Worm (Caenorhabditis elegans) whole organism, young adult: Measurements from ENCODE around the gene T05G5.4.
A peak's percentile ranks its signal among the peaks of the same experiment; 100 is the strongest.

Experiments
- B0336.3 ChIP-seq: fragments of 200-800 bp; sonication (Bioruptor generic); IDR thresholded peaks from 2 replicates; pipeline ENCODE4 v1.3.6; 2022; ENCODE audit warnings: missing genetic modification characterization, missing compliant biosample characterization
- F10E7.11 ChIP-seq: sonication (generic microtip); optimal IDR thresholded peaks from 2 replicates; lab custom pipeline; 2017; ENCODE audit warnings: mild to moderate bottlenecking, missing genetic modification characterization, moderate library complexity, missing compliant biosample characterization
- F22D6.2 ChIP-seq: sonication (generic microtip); optimal IDR thresholded peaks from 2 replicates; lab custom pipeline; 2016; ENCODE audit warnings: mild to moderate bottlenecking, missing genetic modification characterization, missing compliant biosample characterization
- F33H1.4 ChIP-seq: fragments of 200-800 bp; sonication (Bioruptor generic); IDR thresholded peaks from 2 replicates; pipeline ENCODE4 v1.3.6; 2022; ENCODE audit warnings: missing genetic modification reagents, missing genetic modification characterization, missing compliant biosample characterization
- F37B4.10 ChIP-seq: fragments of 200-800 bp; sonication (Bioruptor generic); IDR thresholded peaks from 2 replicates; pipeline ENCODE4 v1.3.6; 2022; ENCODE audit warnings: missing genetic modification characterization, missing compliant biosample characterization
- F39B2.1 ChIP-seq: fragments of 200-800 bp; sonication (Bioruptor generic); IDR thresholded peaks from 2 replicates; pipeline ENCODE4 v1.3.6; 2022; ENCODE audit warnings: missing genetic modification reagents, missing genetic modification characterization, missing compliant biosample characterization
- F49E8.2 ChIP-seq: sonication (generic microtip); optimal IDR thresholded peaks from 3 replicates; lab custom pipeline; 2017; ENCODE audit warnings: missing genetic modification characterization, mild to moderate bottlenecking, missing compliant biosample characterization, antibody characterized with exemption, moderate library complexity; ENCODE audit not compliant: insufficient read depth
- F55B11.4 ChIP-seq: sonication (generic microtip); optimal IDR thresholded peaks from 2 replicates; lab custom pipeline; 2016; ENCODE audit warnings: missing compliant biosample characterization, missing genetic modification characterization, borderline replicate concordance; ENCODE audit not compliant: insufficient read depth
- F57C9.4 ChIP-seq: sonication (generic microtip); optimal IDR thresholded peaks from 2 replicates; lab custom pipeline; 2017; ENCODE audit warnings: mild to moderate bottlenecking, missing genetic modification characterization, missing compliant biosample characterization
- T26A5.8 ChIP-seq: sonication (generic microtip); optimal IDR thresholded peaks from 2 replicates; lab custom pipeline; 2016; ENCODE audit warnings: missing genetic modification characterization, missing compliant biosample characterization
- Y53F4B.3 ChIP-seq: fragments of 200-800 bp; sonication (Bioruptor generic); IDR thresholded peaks from 2 replicates; pipeline ENCODE4 v1.3.6; 2022; ENCODE audit warnings: missing genetic modification reagents, missing genetic modification characterization, missing compliant biosample characterization
- Y56A3A.18 ChIP-seq: fragments of 200-800 bp; sonication (Bioruptor generic); IDR thresholded peaks from 2 replicates; pipeline ENCODE4 v1.3.6; 2022; ENCODE audit warnings: missing genetic modification reagents, missing genetic modification characterization, missing compliant biosample characterization
- Y67H2A.10 ChIP-seq: fragments of 200-800 bp; sonication (Bioruptor generic); conservative IDR thresholded peaks from 2 replicates; pipeline ENCODE4 v1.3.6; 2022; ENCODE audit warnings: missing genetic modification reagents, missing genetic modification characterization, missing compliant biosample characterization
- Y79H2A.3 ChIP-seq: fragments of 200-800 bp; sonication (Bioruptor generic); conservative IDR thresholded peaks from 2 replicates; pipeline ENCODE4 v1.3.6; 2022; ENCODE audit warnings: missing genetic modification reagents, missing genetic modification characterization, missing compliant biosample characterization
- Y95B8A.8 ChIP-seq: fragments of 200-800 bp; sonication (Bioruptor generic); IDR thresholded peaks from 2 replicates; pipeline ENCODE4 v1.3.6; 2022; ENCODE audit warnings: missing genetic modification reagents, missing genetic modification characterization, missing compliant biosample characterization
- ZK185.1 ChIP-seq: sonication (generic microtip); optimal IDR thresholded peaks from 2 replicates; lab custom pipeline; 2016; ENCODE audit warnings: mild to moderate bottlenecking, missing genetic modification characterization, missing compliant biosample characterization; ENCODE audit not compliant: poor library complexity, severe bottlenecking
- atf-7 ChIP-seq: sonication (generic microtip); optimal IDR thresholded peaks from 2 replicates; lab custom pipeline; 2017; ENCODE audit warnings: mild to moderate bottlenecking, missing genetic modification characterization, missing compliant biosample characterization
- attf-6 ChIP-seq: fragments of 200-800 bp; sonication (Bioruptor generic); IDR thresholded peaks from 2 replicates; pipeline ENCODE4 v1.3.6; 2022; ENCODE audit warnings: missing genetic modification reagents, missing genetic modification characterization, missing compliant biosample characterization
- bed-1 ChIP-seq: fragments of 200-800 bp; sonication (Bioruptor generic); IDR thresholded peaks from 2 replicates; pipeline ENCODE4 v1.3.6; 2022; ENCODE audit warnings: missing genetic modification reagents, missing genetic modification characterization, missing compliant biosample characterization
- ccch-3 ChIP-seq: fragments of 200-800 bp; sonication (Bioruptor generic); optimal IDR thresholded peaks from 2 replicates; lab custom pipeline; 2018; ENCODE audit warnings: mild to moderate bottlenecking, missing genetic modification characterization, missing compliant biosample characterization
- cebp-1 ChIP-seq, 2 experiments: fragments of 200-800 bp in 1 of 2; sonication (Bioruptor generic) in 1 of 2; sonication (generic microtip) in 1 of 2; IDR thresholded peaks in 1 of 2; optimal IDR thresholded peaks in 1 of 2; 2 replicates each; pipeline versions ENCODE4 v1.3.6 to Lab custom; 2017 to 2022; ENCODE audit warnings: missing compliant biosample characterization in 2 of 2, missing genetic modification characterization in 2 of 2, mild to moderate bottlenecking in 1 of 2, missing genetic modification reagents in 1 of 2, moderate library complexity in 1 of 2
- cebp-2 ChIP-seq: fragments of 200-800 bp; sonication (Bioruptor generic); IDR thresholded peaks from 2 replicates; pipeline ENCODE4 v1.3.6; 2022; ENCODE audit warnings: missing genetic modification characterization, missing compliant biosample characterization
- ceh-27 ChIP-seq: fragments of 200-800 bp; sonication (Bioruptor generic); optimal IDR thresholded peaks from 2 replicates; lab custom pipeline; 2018; ENCODE audit warnings: mild to moderate bottlenecking, missing genetic modification characterization, moderate library complexity, missing compliant biosample characterization
- ceh-91 ChIP-seq: fragments of 200-800 bp; sonication (Bioruptor generic); IDR thresholded peaks from 2 replicates; pipeline ENCODE4 v1.3.6; 2022; ENCODE audit warnings: missing genetic modification reagents, missing genetic modification characterization, missing compliant biosample characterization
- dpff-1 ChIP-seq: sonication (generic microtip); optimal IDR thresholded peaks from 2 replicates; lab custom pipeline; 2017; ENCODE audit warnings: mild to moderate bottlenecking, missing genetic modification characterization, missing compliant biosample characterization
- egl-44 ChIP-seq: fragments of 200-800 bp; sonication (Bioruptor generic); IDR thresholded peaks from 2 replicates; pipeline ENCODE4 v1.3.6; 2022; ENCODE audit warnings: missing genetic modification reagents, missing genetic modification characterization, missing compliant biosample characterization
- ets-4 ChIP-seq: fragments of 200-800 bp; sonication (Bioruptor generic); optimal IDR thresholded peaks from 2 replicates; lab custom pipeline; 2018; ENCODE audit warnings: mild to moderate bottlenecking, missing genetic modification characterization, missing compliant biosample characterization
- him-1 ChIP-seq: sonication (generic microtip); optimal IDR thresholded peaks from 2 replicates; lab custom pipeline; 2016; ENCODE audit warnings: missing genotype, missing genetic modification reagents, missing genetic modification characterization, missing compliant biosample characterization
- hmg-1.2 ChIP-seq: fragments of 200-800 bp; sonication (Bioruptor generic); IDR thresholded peaks from 2 replicates; pipeline ENCODE4 v1.3.6; 2022; ENCODE audit warnings: missing genetic modification reagents, missing genetic modification characterization, missing compliant biosample characterization
- hsf-1 ChIP-seq: fragments of 200-800 bp; sonication (Bioruptor generic); IDR thresholded peaks from 2 replicates; pipeline ENCODE4 v1.3.6; 2022; ENCODE audit warnings: missing genetic modification reagents, missing genetic modification characterization, missing compliant biosample characterization
- lin-40 ChIP-seq: sonication (generic microtip); optimal IDR thresholded peaks from 2 replicates; lab custom pipeline; 2016; ENCODE audit warnings: missing genetic modification characterization, mild to moderate bottlenecking, missing compliant biosample characterization, missing genotype, missing genetic modification reagents
- lin-54 ChIP-seq: fragments of 200-800 bp; sonication (Bioruptor generic); optimal IDR thresholded peaks from 2 replicates; lab custom pipeline; 2018; ENCODE audit warnings: mild to moderate bottlenecking, missing genetic modification characterization, missing compliant biosample characterization
- madf-8 ChIP-seq: fragments of 200-800 bp; sonication (Bioruptor generic); conservative IDR thresholded peaks from 2 replicates; pipeline ENCODE4 v1.3.6; 2022; ENCODE audit warnings: missing genetic modification reagents, missing genetic modification characterization, missing compliant biosample characterization
- nfya-2 ChIP-seq: fragments of 200-800 bp; sonication (Bioruptor generic); IDR thresholded peaks from 2 replicates; pipeline ENCODE4 v1.3.6; 2022; ENCODE audit warnings: missing genetic modification reagents, missing genetic modification characterization, missing compliant biosample characterization
- nfyb-1 ChIP-seq: fragments of 200-800 bp; sonication (Bioruptor generic); IDR thresholded peaks from 2 replicates; pipeline ENCODE4 v1.3.6; 2022; ENCODE audit warnings: missing genetic modification reagents, missing genetic modification characterization, missing compliant biosample characterization
- nhr-120 ChIP-seq: fragments of 200-800 bp; sonication (Bioruptor generic); IDR thresholded peaks from 2 replicates; pipeline ENCODE4 v1.3.6; 2022; ENCODE audit warnings: missing genetic modification characterization, missing compliant biosample characterization
- rpc-1 ChIP-seq, 2 experiments: fragments of 150-350 bp in 1 of 2; sonication (generic microtip) in 1 of 2; optimal IDR thresholded peaks; 2 replicates each; lab custom pipeline; 2014 to 2018; ENCODE audit warnings: missing biosample characterization in 1 of 2, missing genetic modification characterization in 1 of 2, missing genetic modification reagents in 1 of 2, missing genotype in 1 of 2
- sdz-38 ChIP-seq: sonication (generic microtip); optimal IDR thresholded peaks from 2 replicates; lab custom pipeline; 2016; ENCODE audit warnings: missing genotype, missing genetic modification characterization, missing compliant biosample characterization
- snpc-4 ChIP-seq, 5 experiments: fragments of 150-350 bp in 1 of 5; sonication (generic microtip) in 4 of 5; optimal IDR thresholded peaks; 2 replicates each; lab custom pipeline; 2014 to 2018; ENCODE audit warnings: missing genetic modification characterization in 5 of 5, missing biosample characterization in 3 of 5, antibody characterized with exemption in 2 of 5, mild to moderate bottlenecking in 2 of 5, missing compliant biosample characterization in 2 of 5, missing genotype in 2 of 5, moderate library complexity in 2 of 5, missing genetic modification reagents in 1 of 5
- tlf-1 ChIP-seq: fragments of 200-800 bp; sonication (Bioruptor generic); optimal IDR thresholded peaks from 2 replicates; lab custom pipeline; 2018; ENCODE audit warnings: mild to moderate bottlenecking, missing genetic modification characterization, missing compliant biosample characterization
- unc-62 ChIP-seq: fragments of 150-350 bp; optimal IDR thresholded peaks from 2 replicates; lab custom pipeline; 2014; ENCODE audit warnings: missing biosample characterization, missing genetic modification reagents, missing genetic modification characterization
- zfh-2 ChIP-seq: fragments of 200-800 bp; sonication (Bioruptor generic); conservative IDR thresholded peaks from 2 replicates; pipeline ENCODE4 v1.3.6; 2022; ENCODE audit warnings: missing genetic modification reagents, missing genetic modification characterization, missing compliant biosample characterization
- ztf-22 ChIP-seq: fragments of 200-800 bp; sonication (Bioruptor generic); optimal IDR thresholded peaks from 2 replicates; lab custom pipeline; 2018; ENCODE audit warnings: mild to moderate bottlenecking, missing genetic modification characterization, moderate library complexity, missing compliant biosample characterization
- ztf-25 ChIP-seq: fragments of 200-800 bp; sonication (Bioruptor generic); IDR thresholded peaks from 2 replicates; pipeline ENCODE4 v1.3.6; 2022; ENCODE audit warnings: missing genetic modification reagents, missing genetic modification characterization, missing compliant biosample characterization
- ztf-28 ChIP-seq: fragments of 200-800 bp; sonication (Bioruptor generic); IDR thresholded peaks from 2 replicates; pipeline ENCODE4 v1.3.6; 2022; ENCODE audit warnings: missing genetic modification reagents, missing genetic modification characterization, missing compliant biosample characterization
- ztf-3 ChIP-seq: fragments of 200-800 bp; sonication (Bioruptor generic); optimal IDR thresholded peaks from 2 replicates; lab custom pipeline; 2018; ENCODE audit warnings: mild to moderate bottlenecking, missing genetic modification characterization, missing compliant biosample characterization

Gene T05G5.4

ce11 chrIII:9765465-9765900 lies 16.7 kb downstream of the T05G5.4 start (continued):
- TF ChIP-seq lin-54 (GFP tag; lab: Kevin White, UChicago) (peak; percentile 95), rpc-1 (optimal IDR thresholded peaks at IDR 0.05; lab: Kevin White, UChicago) (peak; percentile 19), rpc-1 (tag; optimal IDR thresholded peaks at IDR 0.05; lab: Kevin White, UChicago) (no peak), snpc-4 (GFP tag; optimal IDR thresholded peaks at IDR 0.05; lab: Kevin White, UChicago) (peak; percentile 43), snpc-4 (tag; optimal IDR thresholded peaks at IDR 0.05; lab: Kevin White, UChicago) (peak in 3 of 4 experiments; percentile 57 to 84 (median 83)), attf-6 (GFP tag; lab: Robert Waterston, UW) (peak; percentile 44; the same call in 1 of the 2 replicates), tlf-1 (peak; percentile 97), ceh-27 (GFP tag; lab: Kevin White, UChicago) (peak; percentile 98), egl-44 (GFP tag; lab: Robert Waterston, UW) (peak; percentile 96), F55B11.4 (tag; lab: Kevin White, UChicago) (no peak), F10E7.11 (tag; lab: Kevin White, UChicago) (peak; percentile 79), Y79H2A.3 (no peak; the same call in 1 of the 2 replicates), atf-7 (peak; percentile 97), Y56A3A.18 (GFP tag; lab: Robert Waterston, UW) (peak; percentile 94), F22D6.2 (tag; lab: Kevin White, UChicago) (peak; percentile 89), nfyb-1 (GFP tag; lab: Robert Waterston, UW) (peak; percentile 99), F37B4.10 (peak; percentile 94; the same call in 1 of the 2 replicates), Y67H2A.10 (GFP tag; lab: Robert Waterston, UW) (peak; percentile 99), cebp-1 (GFP tag; IDR thresholded peaks at IDR 0.05; lab: Robert Waterston, UW) (peak; percentile 84), cebp-1 (tag; optimal IDR thresholded peaks at IDR 0.05; lab: Kevin White, UChicago) (peak; percentile 97), F49E8.2 (tag; lab: Kevin White, UChicago) (no peak), F33H1.4 (GFP tag; lab: Robert Waterston, UW) (peak; percentile 91), F57C9.4 (tag; lab: Kevin White, UChicago) (peak; percentile 95), zfh-2 (GFP tag; lab: Robert Waterston, UW) (peak; percentile 99), B0336.3 (GFP tag; lab: Robert Waterston, UW) (peak; percentile 99), bed-1 (GFP tag; lab: Robert Waterston, UW) (peak; percentile 97), T26A5.8 (tag; lab: Kevin White, UChicago) (no peak), madf-8 (GFP tag; lab: Robert Waterston, UW) (no peak), ccch-3 (GFP tag; lab: Kevin White, UChicago) (peak; percentile 59), ztf-25 (GFP tag; lab: Robert Waterston, UW) (peak; percentile 79; the same call in 1 of the 2 replicates), ztf-3 (peak; percentile 97), nhr-120 (GFP tag; lab: Robert Waterston, UW) (no peak), cebp-2 (peak; percentile 95), ztf-22 (peak; percentile 97), ets-4 (GFP tag; lab: Kevin White, UChicago) (peak; percentile 98), Y95B8A.8 (GFP tag; lab: Robert Waterston, UW) (peak; percentile 96), nfya-2 (GFP tag; lab: Robert Waterston, UW) (0 out of 2 replicates have a peak, but pooled peaks have one; percentile 87), ZK185.1 (tag; lab: Kevin White, UChicago) (peak; percentile 90), ceh-91 (GFP tag; lab: Robert Waterston, UW) (no peak), hsf-1 (GFP tag; lab: Robert Waterston, UW) (peak; percentile 72), lin-40 (peak; percentile 98), F39B2.1 (GFP tag; lab: Robert Waterston, UW) (peak; percentile 77), unc-62 (GFP tag; lab: Kevin White, UChicago) (peak; percentile 37), hmg-1.2 (GFP tag; lab: Robert Waterston, UW) (peak; percentile 95), sdz-38 (tag; lab: Kevin White, UChicago) (no peak), him-1 (no peak), Y53F4B.3 (GFP tag; lab: Robert Waterston, UW) (no peak), dpff-1 (tag; lab: Kevin White, UChicago) (peak; percentile 88), ztf-28 (GFP tag; lab: Robert Waterston, UW) (peak; percentile 84; the same call in 1 of the 2 replicates)
